Fruit fly (Drosophila melanogaster) whole organism, prepupa: Measurements from ENCODE around the gene CG45065.

Experiments used
- CG10669 ChIP-seq: fragments of 200-800 bp; sonication (Bioruptor generic); optimal IDR thresholded peaks from 3 replicates; lab custom pipeline; 2018; ENCODE audit warnings: missing biosample characterization, mild to moderate bottlenecking, missing genetic modification characterization, moderate library complexity
- CG11762 ChIP-seq: fragments of 200-800 bp; sonication (Bioruptor generic); optimal IDR thresholded peaks from 3 replicates; lab custom pipeline; 2016; ENCODE audit warnings: missing biosample characterization, missing genetic modification characterization; ENCODE audit not compliant: insufficient read depth
- CG1621 ChIP-seq: fragments of 200-800 bp; sonication (Bioruptor generic); optimal IDR thresholded peaks from 3 replicates; lab custom pipeline; 2018; ENCODE audit warnings: missing biosample characterization, mild to moderate bottlenecking, missing genetic modification characterization
- CG16779 ChIP-seq: fragments of 200-800 bp; sonication (Bioruptor generic); optimal IDR thresholded peaks from 3 replicates; lab custom pipeline; 2017; ENCODE audit warnings: missing biosample characterization, mild to moderate bottlenecking, missing genetic modification characterization
- CG31627 ChIP-seq: fragments of 200-800 bp; sonication (Bioruptor generic); optimal IDR thresholded peaks from 3 replicates; lab custom pipeline; 2016; ENCODE audit warnings: missing biosample characterization, missing genetic modification characterization
- CG32006 ChIP-seq: fragments of 200-800 bp; sonication (Bioruptor generic); optimal IDR thresholded peaks from 3 replicates; lab custom pipeline; 2017; ENCODE audit warnings: missing biosample characterization, mild to moderate bottlenecking, missing genetic modification characterization
- CG34406 ChIP-seq: fragments of 200-800 bp; sonication (Bioruptor generic); optimal IDR thresholded peaks from 3 replicates; lab custom pipeline; 2016; ENCODE audit warnings: missing biosample characterization, missing genetic modification characterization
- CG4318 ChIP-seq: fragments of 200-800 bp; sonication (Bioruptor generic); optimal IDR thresholded peaks from 3 replicates; lab custom pipeline; 2017; ENCODE audit warnings: missing biosample characterization, mild to moderate bottlenecking, missing genetic modification characterization
- CG6163 ChIP-seq: fragments of 200-800 bp; sonication (Bioruptor generic); IDR thresholded peaks from 3 replicates; pipeline ENCODE4 v1.3.6; 2022; ENCODE audit warnings: missing biosample characterization, missing genetic modification characterization
- CG6808 ChIP-seq: fragments of 200-800 bp; sonication (Bioruptor generic); optimal IDR thresholded peaks from 3 replicates; lab custom pipeline; 2017; ENCODE audit warnings: missing biosample characterization, missing genetic modification characterization, mild to moderate bottlenecking, moderate library complexity, missing genetic modification reagents
- CG7368 ChIP-seq: fragments of 200-800 bp; sonication (Bioruptor generic); optimal IDR thresholded peaks from 3 replicates; lab custom pipeline; 2016; ENCODE audit warnings: missing biosample characterization, missing genetic modification characterization
- CG8319 ChIP-seq: fragments of 200-800 bp; sonication (Bioruptor generic); optimal IDR thresholded peaks from 3 replicates; lab custom pipeline; 2016; ENCODE audit warnings: missing biosample characterization, missing genetic modification characterization
- CG8632 ChIP-seq: fragments of 200-800 bp; sonication (Bioruptor generic); optimal IDR thresholded peaks from 3 replicates; lab custom pipeline; 2016; ENCODE audit warnings: missing biosample characterization, missing genetic modification characterization
- CG9139 ChIP-seq: fragments of 200-800 bp; sonication (Bioruptor generic); optimal IDR thresholded peaks from 3 replicates; lab custom pipeline; 2017; ENCODE audit warnings: missing biosample characterization, mild to moderate bottlenecking, missing genetic modification characterization
- Eip75B ChIP-seq: fragments of 200-800 bp; sonication (Bioruptor generic); optimal IDR thresholded peaks from 3 replicates; lab custom pipeline; 2016; ENCODE audit warnings: missing biosample characterization, missing genetic modification characterization
- Eip78C ChIP-seq: fragments of 200-800 bp; sonication (Bioruptor generic); peaks from one replicate; lab custom pipeline; 2016; ENCODE audit warnings: missing biosample characterization, missing genetic modification characterization
- Eip93F ChIP-seq: fragments of 200-800 bp; sonication (Bioruptor generic); optimal IDR thresholded peaks from 2 replicates; lab custom pipeline; 2016; ENCODE audit warnings: missing biosample characterization, mild to moderate bottlenecking, missing genetic modification characterization
- Ets21C ChIP-seq: fragments of 200-800 bp; sonication (Bioruptor generic); optimal IDR thresholded peaks from 3 replicates; lab custom pipeline; 2016; ENCODE audit warnings: missing biosample characterization, missing genetic modification characterization
- Gug ChIP-seq: fragments of 200-800 bp; sonication (Bioruptor generic); IDR thresholded peaks from 2 replicates; pipeline ENCODE4 v1.3.6; 2022; ENCODE audit warnings: missing biosample characterization, missing genetic modification characterization
- Hr38 ChIP-seq: sonication (Bioruptor generic); optimal IDR thresholded peaks from 2 replicates; lab custom pipeline; 2016; ENCODE audit warnings: missing biosample characterization, missing genetic modification characterization
- Hr39 ChIP-seq: fragments of 200-800 bp; sonication (Bioruptor generic); optimal IDR thresholded peaks from 2 replicates; lab custom pipeline; 2016; ENCODE audit warnings: missing biosample characterization, missing genetic modification characterization
- Hr4 ChIP-seq: fragments of 200-800 bp; sonication (Bioruptor generic); optimal IDR thresholded peaks from 3 replicates; lab custom pipeline; 2016; ENCODE audit warnings: missing biosample characterization, missing genetic modification characterization
- Met ChIP-seq: fragments of 200-800 bp; sonication (Bioruptor generic); optimal IDR thresholded peaks from 3 replicates; lab custom pipeline; 2016; ENCODE audit warnings: missing biosample characterization, missing genetic modification characterization
- Smox ChIP-seq: fragments of 200-800 bp; sonication (Bioruptor generic); optimal IDR thresholded peaks from 3 replicates; lab custom pipeline; 2016; ENCODE audit warnings: missing biosample characterization, missing genetic modification characterization
- Sox102F ChIP-seq: fragments of 200-800 bp; sonication (Bioruptor generic); optimal IDR thresholded peaks from 2 replicates; lab custom pipeline; 2016; ENCODE audit warnings: missing biosample characterization, mild to moderate bottlenecking, missing genetic modification characterization
- Sox14 ChIP-seq: fragments of 200-800 bp; sonication (Bioruptor generic); optimal IDR thresholded peaks from 3 replicates; lab custom pipeline; 2016; ENCODE audit warnings: missing biosample characterization, missing genetic modification characterization
- acj6 ChIP-seq: fragments of 200-800 bp; sonication (Bioruptor generic); optimal IDR thresholded peaks from 3 replicates; lab custom pipeline; 2016; ENCODE audit warnings: missing biosample characterization, missing genetic modification characterization
- dac ChIP-seq: fragments of 200-800 bp; sonication (Bioruptor generic); optimal IDR thresholded peaks from 2 replicates; lab custom pipeline; 2017; ENCODE audit warnings: missing biosample characterization, mild to moderate bottlenecking, missing genetic modification characterization
- eg ChIP-seq: fragments of 200-800 bp; sonication (Bioruptor generic); IDR thresholded peaks from 3 replicates; pipeline ENCODE4 v1.3.6; 2022; ENCODE audit warnings: missing biosample characterization, missing genetic modification characterization
- fd59A ChIP-seq: fragments of 200-800 bp; sonication (Bioruptor generic); optimal IDR thresholded peaks from 2 replicates; lab custom pipeline; 2017; ENCODE audit warnings: missing biosample characterization, mild to moderate bottlenecking, missing genetic modification characterization, missing genetic modification reagents
- fkh ChIP-seq: fragments of 200-800 bp; sonication (Bioruptor generic); optimal IDR thresholded peaks from 3 replicates; lab custom pipeline; 2017; ENCODE audit warnings: missing biosample characterization, mild to moderate bottlenecking, missing genetic modification characterization, moderate library complexity
- net ChIP-seq: fragments of 200-800 bp; sonication (Bioruptor generic); optimal IDR thresholded peaks from 3 replicates; lab custom pipeline; 2016; ENCODE audit warnings: missing biosample characterization, missing genetic modification characterization
- salr ChIP-seq, 2 experiments: fragments of 200-800 bp; sonication (Bioruptor generic); optimal IDR thresholded peaks; 3 replicates each; lab custom pipeline; 2016 to 2018; ENCODE audit warnings: missing biosample characterization in 2 of 2, missing genetic modification characterization in 2 of 2, mild to moderate bottlenecking in 1 of 2
- ss ChIP-seq, 2 experiments: fragments of 200-800 bp; sonication (Bioruptor generic); optimal IDR thresholded peaks; 2 replicates in 1 of 2; 3 replicates in 1 of 2; lab custom pipeline; 2017 to 2018; ENCODE audit warnings: mild to moderate bottlenecking in 2 of 2, missing biosample characterization in 2 of 2, missing genetic modification characterization in 2 of 2, moderate library complexity in 1 of 2
- svp ChIP-seq: fragments of 200-800 bp; sonication (Bioruptor generic); peaks from one replicate; lab custom pipeline; 2016; ENCODE audit warnings: missing biosample characterization, missing genetic modification characterization
- topi ChIP-seq: fragments of 200-800 bp; sonication (Bioruptor generic); optimal IDR thresholded peaks from 3 replicates; lab custom pipeline; 2016; ENCODE audit warnings: missing biosample characterization, missing genetic modification characterization
- vri ChIP-seq: fragments of 200-800 bp; sonication (Bioruptor generic); optimal IDR thresholded peaks from 3 replicates; lab custom pipeline; 2016; ENCODE audit warnings: missing biosample characterization, mild to moderate bottlenecking, missing genetic modification characterization

CG45065 gene

dm6 chrX:14922396-14923276 is 40.2 kb upstream of the CG45065 start (continued):
- no peak for TF ChIP-seq Ets21C (GFP tag; lab: Kevin White, UChicago)
- TF ChIP-seq Smox, result peak; percentile 24
- no peak for TF ChIP-seq CG31627 (GFP tag; lab: Kevin White, UChicago)
- TF ChIP-seq acj6 (GFP tag; lab: Kevin White, UChicago), result peak; percentile 35
- TF ChIP-seq Eip93F (GFP tag; lab: Kevin White, UChicago), result no peak
- TF ChIP-seq Hr38 (GFP tag; lab: Kevin White, UChicago), result no peak
- peak; percentile 27 for TF ChIP-seq vri (GFP tag; lab: Kevin White, UChicago)
- no peak for TF ChIP-seq dac (GFP tag; lab: Kevin White, UChicago)
- TF ChIP-seq net, result no peak
- TF ChIP-seq CG6163 (GFP tag; lab: Robert Waterston, UW), result 0 out of 3 replicates have a peak, but pooled peaks have one; percentile 39
- no peak for TF ChIP-seq CG1621
- no peak for TF ChIP-seq fd59A
- TF ChIP-seq CG6808, result peak; percentile 39
- no peak for TF ChIP-seq CG16779 (tag; lab: Kevin White, UChicago)
- no peak for TF ChIP-seq CG8319 (GFP tag; lab: Kevin White, UChicago)
- no peak for TF ChIP-seq CG11762 (GFP tag; lab: Kevin White, UChicago)
- TF ChIP-seq fkh (GFP tag; lab: Kevin White, UChicago), result no peak

DNA sequence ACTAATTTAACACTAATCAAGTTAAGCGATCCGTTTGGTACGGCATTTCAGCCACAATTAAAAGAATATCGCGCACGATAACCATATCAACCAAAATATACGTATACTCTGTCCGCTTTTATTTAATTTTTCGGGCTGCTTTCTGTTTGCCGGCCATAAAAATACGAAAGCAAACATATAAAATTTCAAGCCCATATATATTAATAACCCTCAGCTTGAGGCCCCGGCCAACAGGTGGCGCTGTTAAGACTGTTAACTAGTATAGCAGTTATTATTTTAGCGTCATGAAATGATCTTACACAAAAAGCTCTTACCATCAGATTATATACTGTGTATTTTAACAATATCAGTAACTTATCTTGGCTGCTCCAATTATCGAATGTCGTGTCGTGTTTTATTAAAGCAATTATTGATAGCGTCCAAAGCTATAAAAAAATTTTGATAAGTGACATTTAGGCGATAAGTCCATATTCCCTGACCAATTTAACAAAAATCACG is 36.4 kb upstream of the CG45065 start, which contains the start of gene Eo:
Gene Eo, minus strand, starts transcription at position 51 of the 498 bp plus-strand sequence.
- TF ChIP-seq CG6163 (GFP tag; lab: Robert Waterston, UW) (no peak), CG11762 (GFP tag; lab: Kevin White, UChicago) (no peak), vri (GFP tag; lab: Kevin White, UChicago) (peak; percentile 52), Eip78C (GFP tag; lab: Kevin White, UChicago) (peak; percentile 20), fkh (GFP tag; lab: Kevin White, UChicago) (peak; percentile 57)

DNA sequence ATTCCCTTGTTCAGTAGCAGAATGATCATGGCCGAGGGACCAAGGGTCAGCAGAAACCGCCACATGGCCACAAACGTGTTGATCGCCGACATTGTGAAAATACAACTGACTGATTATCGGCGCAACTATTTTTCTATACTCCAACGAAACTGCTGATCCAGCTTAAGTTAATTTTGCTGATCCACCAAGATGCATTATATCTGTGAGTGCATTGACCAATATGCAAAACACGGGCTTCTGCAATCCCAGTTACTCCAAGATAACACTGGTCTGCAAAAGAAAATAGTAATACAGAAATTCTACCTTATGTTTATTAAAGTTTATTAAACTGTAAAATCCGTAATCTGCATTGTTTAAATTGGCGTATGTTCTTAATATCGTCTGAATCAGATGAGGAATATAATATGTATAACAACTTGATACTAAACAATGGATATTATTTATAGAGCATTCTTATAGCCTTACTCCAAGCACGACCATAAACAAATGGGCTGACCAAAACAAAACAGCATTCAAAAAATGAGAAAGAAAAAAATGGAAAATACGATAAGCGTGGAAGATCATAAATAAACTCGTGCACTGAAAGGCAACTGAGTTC is 31.4 kb upstream of the CG45065 start, which contains the start of gene CG12398:
Gene CG12398, minus strand, starts transcription at position 107 of the 598 bp plus-strand sequence.
- no peak for TF ChIP-seq Eip93F (GFP tag; lab: Kevin White, UChicago)
- TF ChIP-seq ss (GFP tag; optimal IDR thresholded peaks at IDR 0.05; lab: Kevin White, UChicago), result no peak
- TF ChIP-seq CG7368 (GFP tag; lab: Kevin White, UChicago), result no peak
- TF ChIP-seq CG31627 (GFP tag; lab: Kevin White, UChicago), result no peak
- no peak for TF ChIP-seq acj6 (GFP tag; lab: Kevin White, UChicago)
- no peak for TF ChIP-seq svp (GFP tag; lab: Kevin White, UChicago)
- TF ChIP-seq Sox102F (GFP tag; lab: Kevin White, UChicago), result no peak
- TF ChIP-seq salr (GFP tag; optimal IDR thresholded peaks at IDR 0.05; lab: Kevin White, UChicago), result no peak
- TF ChIP-seq topi (GFP tag; lab: Kevin White, UChicago), result no peak
- TF ChIP-seq Ets21C (GFP tag; lab: Kevin White, UChicago), result no peak
- no peak for TF ChIP-seq vri (GFP tag; lab: Kevin White, UChicago)

DNA sequence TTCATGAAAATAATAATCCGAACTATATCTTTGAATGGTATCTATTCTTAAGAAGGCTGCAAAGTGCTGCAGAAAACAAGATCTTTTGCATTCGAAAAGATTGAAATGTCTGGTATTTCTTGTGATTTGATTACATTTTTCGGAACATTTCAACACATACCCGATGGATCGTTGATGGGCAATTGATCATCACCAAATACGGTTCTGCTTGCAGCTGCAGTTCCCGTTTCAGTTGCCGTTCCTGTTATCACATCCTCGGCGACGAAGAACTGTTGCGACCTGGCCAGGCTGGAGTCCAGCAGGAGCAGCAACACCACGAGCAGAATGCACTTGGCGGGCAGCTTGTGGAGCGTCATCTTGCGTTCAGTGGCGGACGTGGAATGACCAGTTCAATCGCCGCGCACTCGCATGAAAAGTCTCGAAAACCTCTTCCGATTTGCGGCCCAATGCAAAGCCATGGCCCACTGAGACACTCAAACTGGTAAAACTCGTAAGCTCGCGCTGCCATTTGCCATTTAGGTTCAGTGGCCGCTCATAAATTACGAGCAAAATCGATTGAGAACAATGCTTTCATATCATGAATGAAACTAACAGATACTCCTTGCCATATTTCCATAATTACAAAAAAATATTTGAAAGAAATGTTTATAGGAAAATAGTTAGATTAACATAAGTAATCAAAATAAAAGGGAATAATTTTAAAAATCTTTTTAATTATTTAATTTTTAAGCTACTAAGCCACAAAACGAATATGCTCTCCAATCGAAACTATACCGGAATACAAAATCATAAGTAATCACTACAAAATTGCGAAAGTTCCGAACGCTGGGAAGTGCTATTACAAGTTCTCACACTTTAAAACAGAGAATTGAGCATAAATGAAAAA is 28.3 kb upstream of the CG45065 start, which contains the start of gene CG14406:
Gene CG14406, minus strand, starts transcription at position 382 of the 886 bp plus-strand sequence.
- TF ChIP-seq ss (GFP tag; optimal IDR thresholded peaks at IDR 0.05; lab: Kevin White, UChicago), result no peak
- no peak for TF ChIP-seq Hr39 (GFP tag; lab: Kevin White, UChicago)
- peak; percentile 6 for TF ChIP-seq CG34406 (GFP tag; lab: Kevin White, UChicago)
- TF ChIP-seq CG11762 (GFP tag; lab: Kevin White, UChicago), result no peak
- peak; percentile 58 for TF ChIP-seq Eip78C (GFP tag; lab: Kevin White, UChicago)
- no peak for TF ChIP-seq Sox14 (GFP tag; lab: Kevin White, UChicago)
- no peak for TF ChIP-seq CG9139 (GFP tag; lab: Kevin White, UChicago)
- peak; percentile 32 for TF ChIP-seq topi (GFP tag; lab: Kevin White, UChicago)
- TF ChIP-seq Smox, result peak; percentile 28
- TF ChIP-seq Gug (GFP tag; lab: Robert Waterston, UW), result 0 out of 2 replicates have a peak, but pooled peaks have one; percentile 10
- peak in 1 of 2 experiments; percentile 27 for TF ChIP-seq salr (GFP tag; optimal IDR thresholded peaks at IDR 0.05; lab: Kevin White, UChicago)
- TF ChIP-seq CG31627 (GFP tag; lab: Kevin White, UChicago), result no peak
- no peak for TF ChIP-seq CG4318 (GFP tag; lab: Kevin White, UChicago)
- peak; percentile 28 for TF ChIP-seq CG10669
- 0 out of 3 replicates have a peak, but pooled peaks have one; percentile 35 for TF ChIP-seq eg
- TF ChIP-seq Eip75B (GFP tag; lab: Kevin White, UChicago), result no peak
- TF ChIP-seq Sox102F (GFP tag; lab: Kevin White, UChicago), result peak; percentile 4
- no peak for TF ChIP-seq Hr4
- peak; percentile 9 for TF ChIP-seq CG8632
- peak; percentile 4 for TF ChIP-seq CG32006 (GFP tag; lab: Kevin White, UChicago)
- TF ChIP-seq Met, result peak; percentile 34
